Worm (Caenorhabditis elegans): Measurements from ENCODE around the gene nhr-50.

The nhr-50 gene

DNA sequence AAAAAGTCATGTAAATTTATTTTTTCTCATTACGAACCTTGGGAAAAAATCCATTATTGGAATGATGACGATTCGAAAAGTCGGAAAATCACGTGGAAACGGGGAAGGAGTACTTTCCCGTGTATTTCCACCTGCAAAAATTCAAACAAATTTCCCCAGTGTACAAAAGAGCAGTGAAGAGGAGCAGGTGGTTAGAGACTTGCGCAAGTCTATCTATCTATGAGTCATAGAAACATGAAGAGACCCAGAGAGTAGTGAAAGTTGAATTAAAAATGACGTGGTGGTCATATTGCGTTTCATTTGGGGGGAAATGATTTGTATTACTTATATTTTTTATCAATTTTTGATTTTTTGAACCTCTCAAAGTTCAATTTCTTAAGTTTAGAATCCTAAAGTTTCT lies at the start of gene nhr-50:
Gene nhr-50, minus strand, starts transcription at position 199 of the 400 bp plus-strand sequence.
- TF ChIP-seq hlh-30 (tag; optimal IDR thresholded peaks at IDR 0.05; ENCODE audit: insufficient read depth) (peak; percentile 15), rnt-1 (tag; optimal IDR thresholded peaks at IDR 0.05) (no peak)

DNA sequence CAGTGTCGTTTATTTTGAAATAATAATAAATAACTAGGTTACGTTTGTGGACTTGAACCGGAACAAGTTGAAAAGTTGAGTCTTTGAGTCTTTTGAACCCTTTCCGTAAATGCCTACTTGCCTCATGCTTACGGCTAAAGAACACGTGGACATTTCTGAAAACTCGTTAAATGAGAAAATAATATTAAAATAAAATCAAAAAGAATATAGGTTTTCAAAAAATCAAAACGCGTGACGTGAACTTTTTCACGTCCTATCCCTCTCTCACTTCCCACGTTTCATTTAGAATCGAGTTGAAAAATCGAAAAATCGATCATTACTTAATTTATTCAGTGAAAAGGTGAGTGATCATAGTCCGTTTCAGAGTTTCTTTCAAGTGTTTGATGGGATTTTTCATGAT lies 48.7 kb upstream of the nhr-50 start, which contains the start of gene best-12:
Gene best-12, plus strand, starts transcription at position 301 of the 400 bp plus-strand sequence.
- TF ChIP-seq ama-1 (optimal IDR thresholded peaks at IDR 0.05) (no peak), rnt-1 (tag; optimal IDR thresholded peaks at IDR 0.05) (no peak), ceh-30 (tag; optimal IDR thresholded peaks at IDR 0.05) (no peak)

DNA sequence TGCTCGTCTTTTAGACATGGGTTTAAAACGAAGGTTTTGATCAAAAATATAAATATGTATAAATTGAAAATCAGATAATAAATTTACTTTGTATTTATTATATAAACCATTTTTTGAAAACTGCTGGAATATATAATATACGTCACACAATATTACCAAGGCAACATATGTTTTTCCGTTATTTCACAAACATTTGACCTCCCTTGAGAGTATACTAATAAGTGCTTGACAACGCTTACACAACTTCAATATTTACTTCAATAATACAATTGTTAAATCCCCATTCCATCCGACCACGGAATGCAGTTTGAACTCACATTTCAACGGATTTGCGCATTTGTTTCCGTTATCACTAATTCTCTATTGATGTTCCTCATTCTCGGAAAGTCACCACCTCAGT lies 47.1 kb upstream of the nhr-50 start, which contains the start of gene str-198:
Gene str-198, plus strand, starts transcription at position 301 of the 400 bp plus-strand sequence.
- TF ChIP-seq che-1 (tag; optimal IDR thresholded peaks at IDR 0.05) = no peak
- no peak for TF ChIP-seq pat-9 (tag; optimal IDR thresholded peaks at IDR 0.05)
- TF ChIP-seq ets-4 (tag; optimal IDR thresholded peaks at IDR 0.05) = no peak
- TF ChIP-seq pqm-1 (tag; optimal IDR thresholded peaks at IDR 0.05) = no peak
- no peak for TF ChIP-seq T23F11.4 (GFP tag; optimal IDR thresholded peaks at IDR 0.05)
- no peak for TF ChIP-seq ttx-3 (tag; optimal IDR thresholded peaks at IDR 0.05)
- no peak for TF ChIP-seq fkh-10 (GFP tag; optimal IDR thresholded peaks at IDR 0.05)
- no peak for TF ChIP-seq eyg-1 (tag; optimal IDR thresholded peaks at IDR 0.05)
- TF ChIP-seq odd-2 (tag; optimal IDR thresholded peaks at IDR 0.05) = no peak
- TF ChIP-seq ceh-22 (tag; optimal IDR thresholded peaks at IDR 0.05) = no peak
- TF ChIP-seq pros-1 (tag; optimal IDR thresholded peaks at IDR 0.05) = no peak
- TF ChIP-seq npax-4 (tag; optimal IDR thresholded peaks at IDR 0.05) = no peak
- no peak for TF ChIP-seq madf-2 (tag; optimal IDR thresholded peaks at IDR 0.05)
- no peak for TF ChIP-seq ceh-31 (tag; optimal IDR thresholded peaks at IDR 0.05)
- no peak for TF ChIP-seq Y22D7AL.16 (tag; optimal IDR thresholded peaks at IDR 0.05)
- no peak for TF ChIP-seq ref-2 (tag; optimal IDR thresholded peaks at IDR 0.05)
- no peak for TF ChIP-seq unc-3 (GFP tag; conservative IDR thresholded peaks at IDR 0.05)
- no peak for TF ChIP-seq unc-3 (tag; optimal IDR thresholded peaks at IDR 0.05)
- TF ChIP-seq sdc-2 (tag; optimal IDR thresholded peaks at IDR 0.05) = no peak
- no peak for TF ChIP-seq dmd-4 (tag; optimal IDR thresholded peaks at IDR 0.05; ENCODE audit: borderline replicate concordance)

DNA sequence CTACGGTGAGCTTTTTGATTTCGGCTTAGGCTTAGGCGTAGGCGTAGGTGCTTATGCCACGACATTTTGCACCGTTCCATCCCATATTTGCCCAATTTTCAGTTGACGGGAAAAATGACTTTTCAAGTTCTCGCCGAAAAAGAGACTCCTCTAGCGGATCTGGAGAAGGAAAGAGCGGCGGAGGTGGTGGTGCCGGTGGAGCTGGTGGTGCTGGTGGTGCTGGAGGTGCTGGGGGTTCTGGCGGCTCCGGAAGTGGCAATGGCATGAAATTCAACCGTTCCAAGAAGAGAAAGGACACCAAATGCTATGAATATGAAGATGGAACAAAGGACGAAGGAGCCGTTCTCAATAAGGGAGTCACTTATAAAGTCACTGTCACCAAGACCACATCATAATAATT lies 46.6 kb upstream of the nhr-50 start:
- TF ChIP-seq lin-11 (tag; optimal IDR thresholded peaks at IDR 0.05) = no peak
- no peak for TF ChIP-seq ceh-2 (tag; optimal IDR thresholded peaks at IDR 0.05)
- no peak for TF ChIP-seq elt-2 (tag; optimal IDR thresholded peaks at IDR 0.05)
- TF ChIP-seq ref-2 (tag; optimal IDR thresholded peaks at IDR 0.05) = no peak
- no peak for TF ChIP-seq ceh-24 (tag; optimal IDR thresholded peaks at IDR 0.05)
- no peak for TF ChIP-seq elt-4 (tag; optimal IDR thresholded peaks at IDR 0.05)
- no peak for TF ChIP-seq dve-1 (tag; optimal IDR thresholded peaks at IDR 0.05)
- no peak for TF ChIP-seq sox-4 (tag; optimal IDR thresholded peaks at IDR 0.05)
- TF ChIP-seq ceh-19 (GFP tag; optimal IDR thresholded peaks at IDR 0.05) = no peak

DNA sequence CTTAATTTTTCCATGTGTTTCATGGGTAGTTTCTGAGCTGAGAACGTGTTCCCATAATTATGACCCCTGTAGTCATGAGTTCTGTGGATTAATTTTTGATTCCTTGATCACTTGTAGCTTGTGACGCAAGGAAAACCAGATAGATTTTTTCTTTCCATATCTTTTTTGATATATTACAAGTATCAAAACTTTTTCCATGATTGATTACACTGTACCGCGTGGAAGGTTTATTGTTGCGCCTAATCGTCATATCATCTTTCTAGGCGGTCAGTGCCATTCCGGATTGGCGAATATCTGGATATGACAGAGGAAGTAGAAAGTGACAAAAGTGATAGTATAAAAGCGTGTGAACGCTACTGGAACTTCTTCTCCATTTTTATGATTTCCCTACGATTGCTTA lies 46.1 kb upstream of the nhr-50 start, which contains the start of gene ZK285.2:
Gene ZK285.2, plus strand, starts transcription at position 301 of the 400 bp plus-strand sequence.
- no peak for TF ChIP-seq lim-6 (tag; optimal IDR thresholded peaks at IDR 0.05)
- no peak for TF ChIP-seq tbx-7 (tag; optimal IDR thresholded peaks at IDR 0.05)
- TF ChIP-seq dmd-4 (tag; optimal IDR thresholded peaks at IDR 0.05; ENCODE audit: borderline replicate concordance) = no peak
- TF ChIP-seq sox-4 (tag; optimal IDR thresholded peaks at IDR 0.05) = no peak
- no peak for TF ChIP-seq ama-1 (optimal IDR thresholded peaks at IDR 0.05)
- no peak for TF ChIP-seq ceh-45 (GFP tag; IDR thresholded peaks at IDR 0.05)
- no peak for TF ChIP-seq hlh-15 (tag; optimal IDR thresholded peaks at IDR 0.05)
- TF ChIP-seq ets-4 (tag; optimal IDR thresholded peaks at IDR 0.05) = no peak
- TF ChIP-seq hlh-6 (tag; optimal IDR thresholded peaks at IDR 0.05) = no peak
- no peak for TF ChIP-seq pha-4 (tag; optimal IDR thresholded peaks at IDR 0.05)
- no peak for TF ChIP-seq C08G9.2 (tag; optimal IDR thresholded peaks at IDR 0.05)
- no peak for TF ChIP-seq ceh-18 (tag; optimal IDR thresholded peaks at IDR 0.05)
- TF ChIP-seq ref-2 (tag; optimal IDR thresholded peaks at IDR 0.05) = no peak
- TF ChIP-seq pax-1 (tag; optimal IDR thresholded peaks at IDR 0.05) = no peak
- TF ChIP-seq ceh-34 (tag; optimal IDR thresholded peaks at IDR 0.05) = no peak
- no peak for TF ChIP-seq Y22D7AL.16 (tag; optimal IDR thresholded peaks at IDR 0.05)
- no peak for TF ChIP-seq ahr-1 (tag; optimal IDR thresholded peaks at IDR 0.05)

All from whole organism, late embryonic.